Worm (Caenorhabditis elegans): ENCODE data around the gene T24E12.11.

DNA sequence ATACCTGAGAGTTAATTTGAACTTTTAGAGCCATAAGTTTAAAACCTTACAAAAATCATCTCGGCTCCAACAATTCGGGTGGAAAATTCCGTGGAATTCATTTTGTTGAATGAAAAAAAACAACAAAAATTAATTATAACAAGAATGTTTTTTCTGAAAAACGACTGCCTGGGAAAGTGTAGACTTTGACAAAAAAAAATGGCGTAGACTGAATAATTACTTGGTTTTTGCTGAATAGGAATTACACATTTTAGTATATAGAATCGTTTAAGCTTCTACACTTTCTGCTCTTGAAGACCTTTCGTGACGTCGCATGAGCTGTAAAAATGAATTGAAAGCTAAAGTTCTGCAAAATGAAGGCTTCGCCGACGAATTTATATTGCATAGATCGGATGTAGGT, 14.9 kb downstream of the T24E12.11 start, which contains the start of gene srx-112:
- TF ChIP-seq pes-1 (GFP tag; IDR thresholded peaks at IDR 0.05) (no peak), hnd-1 (tag; optimal IDR thresholded peaks at IDR 0.05) (no peak), aly-1 (tag; optimal IDR thresholded peaks at IDR 0.05) (no peak), tbx-37 (GFP tag; conservative IDR thresholded peaks at IDR 0.05) (no peak), tbx-11 (GFP tag; IDR thresholded peaks at IDR 0.05) (no peak)
